Fruit fly (Drosophila melanogaster) whole organism, wandering third instar larva: ENCODE data around the gene Rel.

ENCODE experiments used
- CG32264 ChIP-seq: fragments of 200-800 bp; sonication (Bioruptor generic); optimal IDR thresholded peaks from 2 replicates; lab custom pipeline; 2016; ENCODE audit warnings: missing biosample characterization, missing genetic modification characterization
- CG9705 ChIP-seq: fragments of 200-800 bp; sonication (Bioruptor generic); optimal IDR thresholded peaks from 2 replicates; lab custom pipeline; 2018; ENCODE audit warnings: missing biosample characterization, mild to moderate bottlenecking, missing genetic modification characterization
- CrebA ChIP-seq: fragments of 200-800 bp; sonication (Bioruptor generic); optimal IDR thresholded peaks from 2 replicates; lab custom pipeline; 2016; ENCODE audit warnings: missing biosample characterization, mild to moderate bottlenecking, missing genetic modification characterization, borderline replicate concordance
- Dfd ChIP-seq: fragments of >200 bp; optimal IDR thresholded peaks from 2 replicates; lab custom pipeline; 2017; ENCODE audit warnings: missing biosample characterization, missing genetic modification characterization
- Dif ChIP-seq: fragments of 200-275, 200-300 bp; sonication (Bioruptor generic); optimal IDR thresholded peaks from 2 replicates; lab custom pipeline; 2018; ENCODE audit warnings: missing biosample characterization, missing genetic modification characterization; ENCODE audit not compliant: partially characterized antibody
- GATAd ChIP-seq: sonication (Bioruptor generic); optimal IDR thresholded peaks from 2 replicates; lab custom pipeline; 2016; ENCODE audit warnings: missing biosample characterization, missing genetic modification characterization
- HLH106 ChIP-seq: fragments of 200-800 bp; optimal IDR thresholded peaks from 3 replicates; lab custom pipeline; 2019; ENCODE audit warnings: missing biosample characterization, mild to moderate bottlenecking, missing genetic modification characterization, moderate library complexity
- Hnf4 ChIP-seq: fragments of 200-800 bp; sonication (Bioruptor generic); optimal IDR thresholded peaks from 2 replicates; lab custom pipeline; 2016; ENCODE audit warnings: missing biosample characterization, mild to moderate bottlenecking, missing genetic modification characterization
- Hr78 ChIP-seq: fragments of >200 bp; optimal IDR thresholded peaks from 2 replicates; lab custom pipeline; 2017; ENCODE audit warnings: missing biosample characterization, missing genetic modification characterization
- Hr83 ChIP-seq: fragments of 200-300 bp; sonication (Bioruptor generic); optimal IDR thresholded peaks from 2 replicates; lab custom pipeline; 2016; ENCODE audit warnings: missing biosample characterization, mild to moderate bottlenecking, missing genetic modification characterization, moderate library complexity; ENCODE audit not compliant: poor library complexity, severe bottlenecking
- Jra ChIP-seq: sonication (Bioruptor generic); optimal IDR thresholded peaks from 2 replicates; lab custom pipeline; 2016; ENCODE audit warnings: missing biosample characterization, missing genetic modification characterization
- Myc ChIP-seq: fragments of >200 bp; optimal IDR thresholded peaks from 2 replicates; lab custom pipeline; 2017
- N ChIP-seq: fragments of >200 bp; optimal IDR thresholded peaks from 2 replicates; lab custom pipeline; 2018; ENCODE audit warnings: missing biosample characterization, missing external identifiers, missing genetic modification characterization
- Rel ChIP-seq, 2 experiments: fragments of 200-800 bp; sonication (Bioruptor generic) in 1 of 2; optimal IDR thresholded peaks; 2 replicates in 1 of 2; 3 replicates in 1 of 2; lab custom pipeline; 2016 to 2019; ENCODE audit warnings: mild to moderate bottlenecking in 2 of 2, missing biosample characterization in 2 of 2, missing genetic modification characterization in 2 of 2, moderate library complexity in 1 of 2
- Sp1 ChIP-seq: fragments of 200-800 bp; sonication (Bioruptor generic); optimal IDR thresholded peaks from 3 replicates; lab custom pipeline; 2019; ENCODE audit warnings: missing biosample characterization, mild to moderate bottlenecking, missing genetic modification characterization, moderate library complexity
- Vsx2 ChIP-seq: fragments of 200-300, 225-300 bp; sonication (Bioruptor generic); optimal IDR thresholded peaks from 2 replicates; lab custom pipeline; 2018; ENCODE audit warnings: missing biosample characterization, missing genetic modification characterization; ENCODE audit not compliant: partially characterized antibody
- br ChIP-seq: fragments of 200-800 bp; sonication (Bioruptor generic); optimal IDR thresholded peaks from 2 replicates; lab custom pipeline; 2016; ENCODE audit warnings: missing biosample characterization, missing genetic modification characterization
- brk ChIP-seq: fragments of 200-800 bp; sonication (Bioruptor generic); optimal IDR thresholded peaks from 2 replicates; lab custom pipeline; 2016; ENCODE audit warnings: missing biosample characterization, mild to moderate bottlenecking, missing genetic modification characterization
- dl ChIP-seq, 2 experiments: fragments of 175-275, 200-275 bp in 1 of 2; fragments of 200-275 bp in 1 of 2; sonication (Bioruptor generic); optimal IDR thresholded peaks; lab custom pipeline; 2018; ENCODE audit warnings: mild to moderate bottlenecking in 2 of 2, missing biosample characterization in 2 of 2, missing genetic modification characterization in 2 of 2, moderate library complexity in 2 of 2; ENCODE audit not compliant: partially characterized antibody in 2 of 2, insufficient read depth in 1 of 2
- dmrt93B ChIP-seq: fragments of 200-800 bp; sonication (Bioruptor generic); optimal IDR thresholded peaks from 2 replicates; lab custom pipeline; 2018; ENCODE audit warnings: missing biosample characterization, mild to moderate bottlenecking, missing genetic modification characterization
- dsf ChIP-seq: sonication (Bioruptor generic); optimal IDR thresholded peaks from 2 replicates; lab custom pipeline; 2016; ENCODE audit warnings: missing biosample characterization, missing genetic modification characterization, borderline replicate concordance
- fru ChIP-seq: fragments of 200-800 bp; sonication (Bioruptor generic); optimal IDR thresholded peaks from 3 replicates; lab custom pipeline; 2016; ENCODE audit warnings: missing biosample characterization, mild to moderate bottlenecking, missing genetic modification characterization
- h ChIP-seq: fragments of 200-800 bp; sonication (Bioruptor generic); optimal IDR thresholded peaks from 3 replicates; lab custom pipeline; 2016; ENCODE audit warnings: missing biosample characterization, mild to moderate bottlenecking, missing genetic modification characterization
- jim ChIP-seq: fragments of 175-275, 200-325 bp; sonication (Bioruptor generic); optimal IDR thresholded peaks from 2 replicates; lab custom pipeline; 2016; ENCODE audit warnings: missing biosample characterization, mild to moderate bottlenecking, missing genetic modification characterization
- lola ChIP-seq: fragments of >200 bp; optimal IDR thresholded peaks from 2 replicates; lab custom pipeline; 2017; ENCODE audit warnings: missing biosample characterization, missing genetic modification characterization
- pan ChIP-seq: fragments of >200 bp; optimal IDR thresholded peaks from 2 replicates; lab custom pipeline; 2017
- psq ChIP-seq: fragments of 200-800 bp; sonication (Bioruptor generic); optimal IDR thresholded peaks from 3 replicates; lab custom pipeline; 2017; ENCODE audit warnings: missing biosample characterization, mild to moderate bottlenecking, missing genetic modification characterization, moderate library complexity
- rgr ChIP-seq: fragments of 200-800 bp; sonication (Bioruptor generic); optimal IDR thresholded peaks from 3 replicates; lab custom pipeline; 2016; ENCODE audit warnings: missing biosample characterization, mild to moderate bottlenecking, missing genetic modification characterization
- sage ChIP-seq: fragments of 200-800 bp; sonication (Bioruptor generic); optimal IDR thresholded peaks from 2 replicates; lab custom pipeline; 2016; ENCODE audit warnings: missing biosample characterization, mild to moderate bottlenecking, missing genetic modification characterization
- sv ChIP-seq: fragments of 200-800 bp; sonication (Bioruptor generic); optimal IDR thresholded peaks from 3 replicates; lab custom pipeline; 2016; ENCODE audit warnings: missing biosample characterization, missing genetic modification characterization
- tai ChIP-seq: sonication (Bioruptor generic); optimal IDR thresholded peaks from 2 replicates; lab custom pipeline; 2016; ENCODE audit warnings: missing biosample characterization, missing genetic modification characterization
- usp ChIP-seq: fragments of >200 bp; optimal IDR thresholded peaks from 2 replicates; lab custom pipeline; 2017; ENCODE audit warnings: missing biosample characterization, missing genetic modification characterization
- woc ChIP-seq: sonication (Bioruptor generic); optimal IDR thresholded peaks from 2 replicates; lab custom pipeline; 2016; ENCODE audit warnings: missing biosample characterization, mild to moderate bottlenecking, missing genetic modification characterization

The Rel gene

DNA sequence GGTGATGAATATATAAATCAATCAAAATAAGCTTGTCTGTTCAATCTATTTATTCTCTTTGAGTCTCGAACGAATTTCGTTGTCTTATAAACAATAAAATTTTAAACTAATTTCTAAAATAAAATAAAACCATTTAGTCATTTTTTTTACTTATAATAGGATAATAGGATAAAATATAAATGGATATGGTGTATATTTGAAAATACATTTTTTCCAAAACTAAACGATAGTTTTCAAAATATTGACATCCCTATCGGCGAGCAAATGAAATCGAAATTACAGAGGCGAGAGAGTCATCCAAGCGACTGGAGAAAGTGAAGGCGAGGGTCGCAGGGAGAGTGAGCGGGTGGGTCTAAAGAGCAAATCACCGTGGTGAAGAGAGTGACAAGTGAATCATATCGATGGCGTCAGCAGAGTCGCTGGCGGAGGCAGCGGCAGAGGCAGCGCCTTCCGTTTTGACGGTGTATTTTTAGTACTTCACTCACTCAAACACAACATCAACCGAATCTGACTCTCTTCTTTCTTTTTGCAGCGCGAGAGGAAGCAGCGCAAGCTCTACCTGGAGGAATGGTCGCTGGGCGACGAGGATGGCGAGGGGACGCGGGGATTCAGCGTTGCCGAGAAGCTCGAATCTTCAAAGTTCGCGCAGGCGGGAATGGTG, 9.8 kb upstream of the Rel start (continued):
- peak; percentile 21 for TF ChIP-seq CG32264
- TF ChIP-seq N (GFP tag; lab: Kevin White, UChicago) = no peak
- no peak for TF ChIP-seq Dfd (GFP tag; lab: Kevin White, UChicago)
- peak; percentile 84 for TF ChIP-seq Jra (GFP tag; lab: Kevin White, UChicago)
- TF ChIP-seq Hr78 (GFP tag; lab: Kevin White, UChicago) = no peak
- TF ChIP-seq Dif (GFP tag; lab: Kevin White, UChicago) = peak; percentile 93
- peak; percentile 92 for TF ChIP-seq psq (GFP tag; lab: Kevin White, UChicago)
- peak; percentile 81 for TF ChIP-seq dsf (GFP tag; lab: Kevin White, UChicago)
- TF ChIP-seq GATAd (GFP tag; lab: Kevin White, UChicago) = no peak
- TF ChIP-seq fru (GFP tag; lab: Kevin White, UChicago) = peak; percentile 91
- no peak for TF ChIP-seq CrebA (GFP tag; lab: Kevin White, UChicago)

DNA sequence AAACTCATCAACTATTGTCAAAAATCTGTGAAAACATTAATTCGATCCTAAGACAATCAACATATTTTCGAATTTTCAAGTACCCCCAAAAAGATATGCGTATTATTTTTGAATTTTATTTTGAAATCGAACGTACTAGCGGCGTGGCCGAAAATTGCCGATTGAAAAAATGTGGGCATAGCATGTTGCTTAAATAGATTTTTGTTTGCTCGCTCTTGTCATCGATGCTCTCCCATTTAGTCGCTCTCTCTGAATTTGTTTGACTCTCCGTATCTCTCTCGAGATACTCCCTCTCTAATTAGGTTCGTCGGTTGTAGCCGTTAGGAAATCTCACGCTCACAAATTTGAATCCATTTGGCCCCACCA, 9.2 kb upstream of the Rel start:
- TF ChIP-seq Vsx2 (peak; percentile 73), Hr83 (no peak), h (GFP tag; lab: Kevin White, UChicago) (no peak), tai (GFP tag; lab: Kevin White, UChicago) (no peak), br (no peak), dl (GFP tag; optimal IDR thresholded peaks at IDR 0.05; lab: Kevin White, UChicago; ENCODE audit: insufficient read depth in 1 of 2, partially characterized antibody in 2 of 2) (peak; percentile 28 to 89), Rel (GFP tag; optimal IDR thresholded peaks at IDR 0.05; lab: Kevin White, UChicago) (no peak), Rel (tag; optimal IDR thresholded peaks at IDR 0.05; lab: Kevin White, UChicago) (no peak), lola (GFP tag; lab: Kevin White, UChicago) (no peak), Sp1 (GFP tag; lab: Kevin White, UChicago) (no peak), fru (GFP tag; lab: Kevin White, UChicago) (no peak), Hr78 (GFP tag; lab: Kevin White, UChicago) (no peak), rgr (GFP tag; lab: Kevin White, UChicago) (no peak), sv (no peak), sage (GFP tag; lab: Kevin White, UChicago) (no peak), Jra (GFP tag; lab: Kevin White, UChicago) (no peak), psq (GFP tag; lab: Kevin White, UChicago) (no peak), CG9705 (GFP tag; lab: Kevin White, UChicago) (no peak), Dif (GFP tag; lab: Kevin White, UChicago) (peak; percentile 91)

DNA sequence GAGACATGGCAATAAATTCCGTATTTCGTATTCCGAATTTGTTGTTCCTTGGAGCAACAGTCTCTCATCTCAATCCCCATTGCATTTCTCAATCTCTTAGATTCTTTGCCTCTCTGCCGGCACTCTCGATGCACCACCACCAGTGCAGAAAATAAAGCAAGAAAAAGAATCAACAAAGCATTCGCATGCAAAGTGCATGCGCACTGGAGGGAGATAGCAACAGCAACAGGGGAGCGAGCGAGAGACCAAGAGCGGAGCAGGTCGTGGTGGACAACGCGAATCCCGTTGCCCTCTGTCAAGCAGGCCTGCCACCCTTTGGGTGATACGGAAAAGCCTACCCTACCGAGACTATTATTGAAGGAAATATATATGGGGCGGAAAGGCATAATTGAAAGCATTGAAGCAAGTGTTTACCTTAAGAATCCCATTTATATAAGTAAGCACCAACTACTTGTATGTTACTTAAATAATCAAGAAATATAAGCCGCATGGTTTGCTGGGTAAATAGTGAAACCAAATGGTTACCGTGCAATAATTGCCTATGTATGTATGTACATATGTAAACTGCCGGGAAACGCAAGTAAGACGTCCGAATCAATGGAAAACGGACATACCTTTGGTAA, 8.7 kb upstream of the Rel start:
- TF ChIP-seq dl (GFP tag; optimal IDR thresholded peaks at IDR 0.05; lab: Kevin White, UChicago; ENCODE audit: insufficient read depth in 1 of 2, partially characterized antibody in 2 of 2) (peak; percentile 52 to 53), Hr83 (peak; percentile 51), Vsx2 (peak; percentile 69), pan (lab: Kevin White, UChicago) (no peak), jim (peak; percentile 60), Dif (GFP tag; lab: Kevin White, UChicago) (peak; percentile 81), sv (no peak), h (GFP tag; lab: Kevin White, UChicago) (peak; percentile 29)

DNA sequence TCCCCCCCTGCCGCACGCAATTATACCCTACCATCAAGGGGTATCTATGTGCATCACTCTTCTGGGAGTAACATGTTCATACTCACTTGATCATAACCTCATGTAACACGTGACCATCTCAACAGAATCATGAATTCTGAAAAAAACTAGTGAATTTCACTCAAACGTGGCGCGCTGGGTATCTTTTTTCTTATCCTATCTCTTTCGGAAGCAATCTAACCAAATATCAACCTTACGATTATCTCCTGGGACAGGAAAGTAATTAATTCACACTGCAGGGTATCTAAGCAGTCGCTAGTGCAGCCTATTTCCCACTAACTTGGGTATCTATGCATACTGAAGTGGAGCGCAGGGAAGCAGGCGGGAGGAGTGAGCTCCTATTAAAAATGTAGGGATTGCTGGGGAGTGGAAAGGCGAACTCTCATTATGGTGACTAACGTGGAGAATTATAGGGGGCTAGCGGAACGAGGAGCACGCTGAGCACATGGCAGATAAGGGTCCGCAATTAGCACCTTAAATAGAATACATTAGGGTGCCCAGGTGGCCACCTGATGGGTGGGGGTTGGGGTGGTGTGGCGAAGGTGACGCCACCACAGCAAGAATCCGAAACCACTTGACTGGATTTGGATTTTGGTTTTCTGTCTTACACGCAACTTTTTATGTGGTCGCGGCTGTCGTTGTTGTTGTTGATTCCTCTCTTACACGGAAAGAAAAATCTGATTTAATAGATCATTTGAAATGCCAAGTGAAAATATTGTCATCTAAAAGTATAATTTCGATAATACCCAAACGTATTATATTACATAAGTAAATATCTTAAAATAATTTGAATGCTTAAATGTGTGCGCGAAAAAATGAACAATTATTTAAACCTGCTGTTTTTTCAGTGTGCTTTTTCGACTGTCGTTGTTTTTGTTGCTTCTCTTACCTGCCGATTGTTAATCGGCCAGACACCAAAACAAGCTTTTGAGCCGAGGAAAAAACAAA, 7.6 kb upstream of the Rel start:
- no peak for TF ChIP-seq dl (GFP tag; optimal IDR thresholded peaks at IDR 0.05; lab: Kevin White, UChicago; ENCODE audit: insufficient read depth in 1 of 2, partially characterized antibody in 2 of 2)
- TF ChIP-seq lola (GFP tag; lab: Kevin White, UChicago) = no peak
- peak; percentile 71 for TF ChIP-seq Jra (GFP tag; lab: Kevin White, UChicago)
- peak; percentile 81 for TF ChIP-seq CG32264
- TF ChIP-seq Hr78 (GFP tag; lab: Kevin White, UChicago) = no peak
- TF ChIP-seq pan (lab: Kevin White, UChicago) = no peak
- TF ChIP-seq woc (GFP tag; lab: Kevin White, UChicago) = peak; percentile 87
- TF ChIP-seq fru (GFP tag; lab: Kevin White, UChicago) = peak; percentile 92
- peak; percentile 90 for TF ChIP-seq br
- peak; percentile 92 for TF ChIP-seq sage (GFP tag; lab: Kevin White, UChicago)
- no peak for TF ChIP-seq usp (GFP tag; lab: Kevin White, UChicago)
- peak; percentile 89 for TF ChIP-seq dmrt93B
- TF ChIP-seq Rel (GFP tag; optimal IDR thresholded peaks at IDR 0.05; lab: Kevin White, UChicago) = no peak
- no peak for TF ChIP-seq Rel (tag; optimal IDR thresholded peaks at IDR 0.05; lab: Kevin White, UChicago)
- TF ChIP-seq N (GFP tag; lab: Kevin White, UChicago) = no peak
- no peak for TF ChIP-seq GATAd (GFP tag; lab: Kevin White, UChicago)
- peak; percentile 88 for TF ChIP-seq psq (GFP tag; lab: Kevin White, UChicago)
- peak; percentile 95 for TF ChIP-seq brk (GFP tag; lab: Kevin White, UChicago)
- no peak for TF ChIP-seq jim
- no peak for TF ChIP-seq Myc (lab: Kevin White, UChicago)
- peak; percentile 98 for TF ChIP-seq Sp1 (GFP tag; lab: Kevin White, UChicago)
- TF ChIP-seq tai (GFP tag; lab: Kevin White, UChicago) = no peak
- peak; percentile 97 for TF ChIP-seq HLH106 (tag; lab: Kevin White, UChicago)
- peak; percentile 81 for TF ChIP-seq CrebA (GFP tag; lab: Kevin White, UChicago)
- TF ChIP-seq sv = peak; percentile 68
- TF ChIP-seq dsf (GFP tag; lab: Kevin White, UChicago) = peak; percentile 79
- peak; percentile 90 for TF ChIP-seq Hnf4 (GFP tag; lab: Kevin White, UChicago)
- TF ChIP-seq h (GFP tag; lab: Kevin White, UChicago) = peak; percentile 96
- TF ChIP-seq CG9705 (GFP tag; lab: Kevin White, UChicago) = peak; percentile 82
